Fruit fly (Drosophila melanogaster) whole organism, adult: ENCODE measurements around the gene Uba5.

Source experiments
- CG11617 ChIP-seq: fragments of 200-800 bp; sonication (Bioruptor generic); optimal IDR thresholded peaks from 2 replicates; lab custom pipeline; 2017; ENCODE audit warnings: mild to moderate bottlenecking, missing biosample characterization, missing genetic modification reagents, missing genetic modification characterization
- CG12768 ChIP-seq: fragments of 200-800 bp; sonication (Bioruptor generic); optimal IDR thresholded peaks from 2 replicates; lab custom pipeline; 2017; ENCODE audit warnings: missing biosample characterization, missing genetic modification characterization, mild to moderate bottlenecking, moderate library complexity, missing genetic modification reagents
- CG14711 ChIP-seq: fragments of 200-800 bp; sonication (Bioruptor generic); optimal IDR thresholded peaks from 2 replicates; lab custom pipeline; 2018; ENCODE audit warnings: missing biosample characterization, mild to moderate bottlenecking, missing genetic modification characterization, moderate library complexity
- CG1620 ChIP-seq: fragments of 200-800 bp; sonication (Bioruptor generic); optimal IDR thresholded peaks from 2 replicates; lab custom pipeline; 2016; ENCODE audit warnings: missing biosample characterization, missing genetic modification characterization
- CG33017 ChIP-seq: fragments of 200-800 bp; sonication (Bioruptor generic); optimal IDR thresholded peaks from 2 replicates; lab custom pipeline; 2018; ENCODE audit warnings: missing biosample characterization, mild to moderate bottlenecking, missing genetic modification characterization, moderate library complexity
- CG5204 ChIP-seq: fragments of 200-800 bp; sonication (Bioruptor generic); optimal IDR thresholded peaks from 2 replicates; lab custom pipeline; 2016; ENCODE audit warnings: missing biosample characterization, missing genetic modification characterization
- CG7045 ChIP-seq: fragments of 200-800 bp; sonication (Bioruptor generic); optimal IDR thresholded peaks from 2 replicates; lab custom pipeline; 2017; ENCODE audit warnings: missing biosample characterization, mild to moderate bottlenecking, missing genetic modification characterization
- CG7101 ChIP-seq: fragments of 200-800 bp; sonication (Bioruptor generic); optimal IDR thresholded peaks from 2 replicates; lab custom pipeline; 2018; ENCODE audit warnings: missing biosample characterization, mild to moderate bottlenecking, missing genetic modification characterization, moderate library complexity
- Clk ChIP-seq: fragments of 200-800 bp; sonication (Bioruptor generic); optimal IDR thresholded peaks from 2 replicates; lab custom pipeline; 2017; ENCODE audit warnings: missing biosample characterization, missing genetic modification characterization
- Crg-1 ChIP-seq: fragments of 200-800 bp; sonication (Bioruptor generic); optimal IDR thresholded peaks from 2 replicates; lab custom pipeline; 2016; ENCODE audit warnings: missing biosample characterization, missing genetic modification characterization
- Hr96 ChIP-seq: fragments of 200-800 bp; sonication (Bioruptor generic); optimal IDR thresholded peaks from 2 replicates; lab custom pipeline; 2016; ENCODE audit warnings: missing biosample characterization, missing genetic modification characterization
- Mnt ChIP-seq: fragments of 200-800 bp; sonication (Bioruptor generic); optimal IDR thresholded peaks from 2 replicates; lab custom pipeline; 2016; ENCODE audit warnings: missing biosample characterization, mild to moderate bottlenecking, missing genetic modification characterization
- bab1 ChIP-seq: fragments of 200-800 bp; sonication (Bioruptor generic); optimal IDR thresholded peaks from 3 replicates; lab custom pipeline; 2019; ENCODE audit warnings: missing biosample characterization, mild to moderate bottlenecking, missing genetic modification characterization, moderate library complexity
- cic ChIP-seq: fragments of 200-800 bp; sonication (Bioruptor generic); optimal IDR thresholded peaks from 2 replicates; lab custom pipeline; 2017; ENCODE audit warnings: missing biosample characterization, mild to moderate bottlenecking, missing genetic modification characterization, moderate library complexity
- cnc ChIP-seq, 2 experiments: fragments of >200 bp; optimal IDR thresholded peaks; 2 replicates each; lab custom pipeline; 2017
- kay ChIP-seq: fragments of 200-800 bp; sonication (Bioruptor generic); peaks from one replicate; lab custom pipeline; 2016; ENCODE audit warnings: missing biosample characterization, missing genetic modification characterization, borderline replicate concordance
- ovo ChIP-seq: fragments of 200-800 bp; sonication (Bioruptor generic); optimal IDR thresholded peaks from 2 replicates; lab custom pipeline; 2016; ENCODE audit warnings: missing biosample characterization, missing genetic modification characterization
- pad ChIP-seq: fragments of 200-800 bp; sonication (Bioruptor generic); optimal IDR thresholded peaks from 3 replicates; lab custom pipeline; 2017; ENCODE audit warnings: missing biosample characterization, missing genetic modification characterization, mild to moderate bottlenecking, moderate library complexity, missing genetic modification reagents
- tj ChIP-seq: fragments of 200-800 bp; sonication (Bioruptor generic); optimal IDR thresholded peaks from 3 replicates; lab custom pipeline; 2017; ENCODE audit warnings: missing biosample characterization, mild to moderate bottlenecking, missing genetic modification characterization, moderate library complexity
- toe ChIP-seq: fragments of 200-800 bp; sonication (Bioruptor generic); optimal IDR thresholded peaks from 2 replicates; lab custom pipeline; 2016; ENCODE audit warnings: missing biosample characterization, missing genetic modification characterization

Gene Uba5

DNA sequence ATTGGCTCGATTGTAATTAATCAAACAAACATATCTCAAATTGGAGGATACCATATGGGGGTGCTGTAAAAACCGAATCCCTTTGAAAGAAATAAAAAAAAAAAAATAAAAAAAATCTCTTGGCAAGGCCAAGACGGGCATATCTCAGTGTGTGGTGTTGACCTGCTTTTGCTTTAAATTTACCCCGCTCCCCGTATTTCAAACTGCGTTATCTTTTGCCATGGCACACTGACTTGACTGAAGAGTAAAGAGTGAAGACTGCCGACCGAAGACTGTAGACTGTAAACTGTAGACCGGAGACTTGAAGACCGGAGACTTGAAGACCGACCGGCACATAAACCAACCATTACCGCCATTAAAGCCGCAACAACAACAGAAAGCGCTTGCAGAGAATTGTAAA lies 28.6 kb downstream of the Uba5 start:
- no peak for TF ChIP-seq CG14711
- no peak for TF ChIP-seq CG7101 (tag; lab: Kevin White, UChicago)
- no peak for TF ChIP-seq kay
- TF ChIP-seq CG1620 (GFP tag; lab: Kevin White, UChicago), result no peak
- TF ChIP-seq toe (GFP tag; lab: Kevin White, UChicago), result no peak
- no peak for TF ChIP-seq Hr96 (GFP tag; lab: Kevin White, UChicago)
- TF ChIP-seq CG12768 (GFP tag; lab: Kevin White, UChicago), result no peak
- TF ChIP-seq bab1 (GFP tag; lab: Kevin White, UChicago), result no peak
- TF ChIP-seq CG7045 (GFP tag; lab: Kevin White, UChicago), result no peak
- no peak for TF ChIP-seq ovo (GFP tag; lab: Kevin White, UChicago)
- TF ChIP-seq CG11617 (GFP tag; lab: Kevin White, UChicago), result no peak
- TF ChIP-seq Mnt (GFP tag; lab: Kevin White, UChicago), result no peak
- TF ChIP-seq Crg-1 (GFP tag; lab: Kevin White, UChicago), result no peak
- no peak for TF ChIP-seq CG33017 (tag; lab: Kevin White, UChicago)
- TF ChIP-seq CG5204 (GFP tag; lab: Kevin White, UChicago), result no peak
- no peak for TF ChIP-seq Clk (GFP tag; lab: Kevin White, UChicago)
- TF ChIP-seq pad, result no peak
- TF ChIP-seq cnc (optimal IDR thresholded peaks at IDR 0.05; lab: Kevin White, UChicago), result no peak
- TF ChIP-seq cic (GFP tag; lab: Kevin White, UChicago), result no peak
- no peak for TF ChIP-seq tj

DNA sequence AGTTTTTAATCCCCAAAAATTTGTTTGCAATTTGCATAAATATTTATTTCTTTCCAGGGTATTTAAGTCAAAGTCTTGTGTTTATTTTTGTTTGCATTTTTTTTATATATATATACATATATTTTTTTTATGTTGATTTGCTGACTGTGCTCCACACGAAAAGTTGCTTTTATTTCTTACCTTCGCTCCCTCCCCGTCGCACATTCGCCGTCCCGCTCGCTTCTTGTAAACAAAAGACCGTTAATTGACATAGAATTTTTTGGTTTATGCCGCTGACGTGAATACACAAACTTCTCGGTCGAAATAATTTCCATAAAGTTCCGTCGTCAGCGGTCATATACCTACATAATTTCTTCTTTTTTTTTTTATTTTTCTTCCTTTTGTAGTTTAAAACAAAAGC lies 29.6 kb downstream of the Uba5 start:
- TF ChIP-seq CG7101 (tag; lab: Kevin White, UChicago) (no peak), tj (peak; percentile 90), CG5204 (GFP tag; lab: Kevin White, UChicago) (no peak)

DNA sequence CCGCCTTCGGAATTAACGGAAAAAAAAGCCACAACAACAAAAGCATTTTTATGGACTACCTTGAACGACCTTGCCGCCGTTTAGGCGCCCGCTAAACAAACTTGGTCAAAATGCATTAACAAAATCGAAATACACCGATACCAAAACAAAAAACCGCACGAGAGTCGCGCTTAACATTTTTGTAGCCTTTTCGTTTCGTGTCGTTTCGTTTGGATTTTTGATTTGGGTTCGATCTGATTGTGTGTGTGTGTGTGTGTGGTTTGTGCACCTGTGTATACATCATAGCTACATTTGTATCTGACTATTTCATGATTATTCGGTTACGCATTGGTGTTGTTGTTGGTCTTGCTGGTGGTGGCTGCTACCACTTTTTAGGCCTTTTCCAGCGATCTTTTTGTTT lies 32.2 kb downstream of the Uba5 start:
- TF ChIP-seq Mnt (GFP tag; lab: Kevin White, UChicago) (no peak), CG11617 (GFP tag; lab: Kevin White, UChicago) (no peak), CG7045 (GFP tag; lab: Kevin White, UChicago) (no peak)

DNA sequence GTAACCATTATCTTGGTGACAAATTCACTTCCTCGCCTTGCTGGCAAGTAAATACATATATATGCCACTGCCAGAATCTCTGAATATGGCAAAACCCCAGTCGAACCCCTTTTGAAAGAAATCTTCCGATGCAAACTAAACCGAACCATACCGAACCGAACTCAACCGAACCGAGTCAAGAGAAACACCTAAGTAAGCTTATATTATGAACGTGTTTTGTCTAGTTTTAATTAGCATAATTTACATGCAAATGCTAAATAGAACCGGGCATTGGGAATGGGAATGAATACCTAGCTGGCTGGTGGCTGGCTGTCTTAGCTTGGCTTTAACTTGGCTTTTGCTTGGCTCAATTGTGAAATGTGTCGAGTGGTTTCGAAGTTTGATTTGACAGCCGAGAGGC lies 34.0 kb downstream of the Uba5 start:
- TF ChIP-seq CG11617 (GFP tag; lab: Kevin White, UChicago), result no peak
- no peak for TF ChIP-seq kay
- no peak for TF ChIP-seq Hr96 (GFP tag; lab: Kevin White, UChicago)
- no peak for TF ChIP-seq CG33017 (tag; lab: Kevin White, UChicago)
- TF ChIP-seq cnc (optimal IDR thresholded peaks at IDR 0.05; lab: Kevin White, UChicago), result no peak
- TF ChIP-seq pad, result no peak
- no peak for TF ChIP-seq CG7101 (tag; lab: Kevin White, UChicago)
- TF ChIP-seq CG1620 (GFP tag; lab: Kevin White, UChicago), result no peak
- TF ChIP-seq toe (GFP tag; lab: Kevin White, UChicago), result no peak
- TF ChIP-seq CG5204 (GFP tag; lab: Kevin White, UChicago), result no peak
- TF ChIP-seq tj, result no peak
- TF ChIP-seq Clk (GFP tag; lab: Kevin White, UChicago), result no peak
- TF ChIP-seq Crg-1 (GFP tag; lab: Kevin White, UChicago), result no peak
- TF ChIP-seq ovo (GFP tag; lab: Kevin White, UChicago), result no peak
- TF ChIP-seq CG12768 (GFP tag; lab: Kevin White, UChicago), result no peak
- TF ChIP-seq CG7045 (GFP tag; lab: Kevin White, UChicago), result no peak
- no peak for TF ChIP-seq CG14711
- TF ChIP-seq Mnt (GFP tag; lab: Kevin White, UChicago), result no peak

DNA sequence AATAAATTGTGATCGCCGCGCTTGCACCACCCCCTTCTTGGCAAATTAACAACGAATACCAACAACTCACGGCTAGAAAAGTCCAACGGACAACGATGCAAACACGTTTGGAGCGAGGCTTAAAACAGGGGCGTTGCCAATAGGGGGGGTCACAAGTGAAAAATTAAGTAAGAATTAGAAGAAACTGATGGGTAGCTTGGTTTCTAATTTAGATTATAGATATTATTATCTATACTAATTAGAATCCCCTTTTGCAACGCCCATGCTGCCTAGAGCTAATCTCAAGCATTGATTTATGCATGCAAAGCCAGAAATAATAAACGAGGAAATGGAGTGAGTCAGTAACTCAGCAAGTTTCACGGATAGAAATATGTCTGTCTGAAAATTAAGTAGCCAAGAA lies 35.1 kb downstream of the Uba5 start:
- TF ChIP-seq cnc (optimal IDR thresholded peaks at IDR 0.05; lab: Kevin White, UChicago), result no peak
- TF ChIP-seq CG1620 (GFP tag; lab: Kevin White, UChicago), result peak; percentile 8
- TF ChIP-seq CG7101 (tag; lab: Kevin White, UChicago), result peak; percentile 76
- no peak for TF ChIP-seq CG33017 (tag; lab: Kevin White, UChicago)
- peak; percentile 4 for TF ChIP-seq ovo (GFP tag; lab: Kevin White, UChicago)
- peak; percentile 4 for TF ChIP-seq Clk (GFP tag; lab: Kevin White, UChicago)
- peak; percentile 18 for TF ChIP-seq Mnt (GFP tag; lab: Kevin White, UChicago)
- TF ChIP-seq CG14711, result peak; percentile 65
- no peak for TF ChIP-seq Hr96 (GFP tag; lab: Kevin White, UChicago)
- TF ChIP-seq bab1 (GFP tag; lab: Kevin White, UChicago), result peak; percentile 43
- TF ChIP-seq pad, result peak; percentile 18
- peak; percentile 58 for TF ChIP-seq CG7045 (GFP tag; lab: Kevin White, UChicago)
- peak; percentile 66 for TF ChIP-seq tj
- TF ChIP-seq CG12768 (GFP tag; lab: Kevin White, UChicago), result peak; percentile 45

DNA sequence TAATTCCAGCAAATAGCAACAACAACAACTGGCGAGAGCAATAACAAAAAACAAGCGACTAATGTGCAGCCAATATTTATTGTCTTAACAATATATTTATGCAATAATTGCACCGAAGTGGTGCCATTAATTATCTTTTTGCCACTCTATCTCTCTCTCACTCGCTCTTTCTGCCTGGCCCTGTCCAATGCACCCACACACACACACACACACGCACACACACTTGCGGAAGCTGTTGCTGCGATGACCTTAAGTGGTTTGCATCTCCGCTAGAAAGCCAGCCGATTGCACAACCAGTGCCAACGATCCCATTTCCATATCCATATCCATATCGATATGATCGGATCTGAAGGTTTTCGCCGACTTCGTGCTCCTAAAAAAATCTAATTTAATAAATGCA lies 36.9 kb downstream of the Uba5 start:
- TF ChIP-seq pad, result no peak
- TF ChIP-seq CG14711, result no peak
- no peak for TF ChIP-seq tj
- TF ChIP-seq Hr96 (GFP tag; lab: Kevin White, UChicago), result no peak
